Fruit fly (Drosophila melanogaster): ENCODE data around the gene CG42788.

CG42788 gene

DNA sequence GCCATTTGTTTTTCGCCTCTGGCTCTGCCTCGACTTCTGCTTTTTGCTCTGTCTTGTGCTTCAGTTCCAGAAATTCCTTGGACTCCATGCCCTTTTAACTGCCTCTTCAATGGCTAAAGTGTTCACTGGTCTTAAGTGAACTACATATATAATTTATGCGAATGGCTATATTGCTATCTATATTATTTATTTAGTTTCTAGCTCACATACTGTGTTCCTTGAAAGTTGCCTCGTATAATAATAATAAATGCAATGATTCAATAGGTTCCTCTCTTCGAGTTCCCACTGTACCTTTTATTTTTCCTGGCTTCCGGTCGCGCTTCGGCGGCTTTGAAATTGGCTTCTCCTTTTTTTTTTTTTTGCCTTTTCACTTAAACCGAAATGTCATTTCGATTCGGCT is 12.0 kb downstream of the CG42788 start (continued):
- TF ChIP-seq Stat92E (GFP tag; optimal IDR thresholded peaks at IDR 0.05) (no peak), CG7928 (GFP tag; optimal IDR thresholded peaks at IDR 0.05) (no peak), mld (GFP tag; IDR thresholded peaks at IDR 0.05; ENCODE audit: partially characterized antibody) (no peak), Fer3 (tag; optimal IDR thresholded peaks at IDR 0.05) (peak; percentile 41), CG43689 (GFP tag; IDR thresholded peaks at IDR 0.05) (no peak), CG5180 (GFP tag; optimal IDR thresholded peaks at IDR 0.05) (no peak), wdn (GFP tag; IDR thresholded peaks at IDR 0.05) (peak; percentile 41; the same call in 1 of the 2 replicates), CG31441 (GFP tag; IDR thresholded peaks at IDR 0.05) (peak; percentile 16; the same call in 1 of the 2 replicates), CG1832 (GFP tag; optimal IDR thresholded peaks at IDR 0.05) (no peak), Sox102F (GFP tag; optimal IDR thresholded peaks at IDR 0.05) (peak; percentile 34), nom (GFP tag; optimal IDR thresholded peaks at IDR 0.05) (no peak), CG17568 (GFP tag; optimal IDR thresholded peaks at IDR 0.05) (no peak), CG4707 (GFP tag; optimal IDR thresholded peaks at IDR 0.05) (no peak), CG2202 (tag; optimal IDR thresholded peaks at IDR 0.05) (no peak), CG9437 (GFP tag; optimal IDR thresholded peaks at IDR 0.05) (no peak), tap (tag; optimal IDR thresholded peaks at IDR 0.05) (peak; percentile 22), luna (GFP tag; optimal IDR thresholded peaks at IDR 0.05) (no peak), HLH3B (GFP tag; IDR thresholded peaks at IDR 0.05) (peak; percentile 43; the same call in 1 of the 2 replicates), Usf (GFP tag; optimal IDR thresholded peaks at IDR 0.05) (no peak), CG9797 (GFP tag; optimal IDR thresholded peaks at IDR 0.05) (no peak), CG6175 (GFP tag; IDR thresholded peaks at IDR 0.05) (no peak), eve (GFP tag; optimal IDR thresholded peaks at IDR 0.05) (peak in 1 of 2 experiments; percentile 21), CG16779 (GFP tag; IDR thresholded peaks at IDR 0.05) (no peak), cato (GFP tag; optimal IDR thresholded peaks at IDR 0.05; ENCODE audit: borderline replicate concordance) (no peak), slbo (GFP tag; IDR thresholded peaks at IDR 0.05) (peak; percentile 59), Lim3 (GFP tag; IDR thresholded peaks at IDR 0.05) (no peak), grau (tag; optimal IDR thresholded peaks at IDR 0.05) (peak; percentile 77), CG4404 (GFP tag; IDR thresholded peaks at IDR 0.05) (no peak), CG12659 (GFP tag; optimal IDR thresholded peaks at IDR 0.05) (peak; percentile 10), CG9876 (GFP tag; optimal IDR thresholded peaks at IDR 0.05) (no peak), CG10147 (GFP tag; optimal IDR thresholded peaks at IDR 0.05) (peak; percentile 17), Opbp (GFP tag; IDR thresholded peaks at IDR 0.05; ENCODE audit: partially characterized antibody) (no peak), jumu (GFP tag; optimal IDR thresholded peaks at IDR 0.05) (no peak), ssp (GFP tag; IDR thresholded peaks at IDR 0.05) (no peak), CG13424 (tag; optimal IDR thresholded peaks at IDR 0.05) (peak; percentile 46), NfI (GFP tag; optimal IDR thresholded peaks at IDR 0.05) (peak; percentile 4), CG14014 (GFP tag; IDR thresholded peaks at IDR 0.05) (peak; percentile 33; the same call in 1 of the 2 replicates), tgo (GFP tag; IDR thresholded peaks at IDR 0.05) (peak; percentile 21; the same call in 1 of the 3 replicates), CG13287 (GFP tag; IDR thresholded peaks at IDR 0.05; ENCODE audit: partially characterized antibody) (no peak), CG12391 (tag; optimal IDR thresholded peaks at IDR 0.05) (peak; percentile 29), CG9932 (GFP tag; IDR thresholded peaks at IDR 0.05) (0 out of 2 replicates have a peak, but pooled peaks have one; percentile 44), p53 (GFP tag; optimal IDR thresholded peaks at IDR 0.05) (no peak), mam (GFP tag; optimal IDR thresholded peaks at IDR 0.05) (peak; percentile 26), CG12744 (GFP tag; optimal IDR thresholded peaks at IDR 0.05) (no peak), Meics (GFP tag; optimal IDR thresholded peaks at IDR 0.05) (peak; percentile 49), btn (GFP tag; optimal IDR thresholded peaks at IDR 0.05) (no peak), Oli (tag; optimal IDR thresholded peaks at IDR 0.05) (peak; percentile 22), CG2120 (GFP tag; optimal IDR thresholded peaks at IDR 0.05) (peak; percentile 63), hkb (optimal IDR thresholded peaks at IDR 0.05) (no peak), hkb (GFP tag; IDR thresholded peaks at IDR 0.05) (peak; percentile 9; the same call in 1 of the 2 replicates), sens (GFP tag) (peak; percentile 54)
